Fruit fly (Drosophila melanogaster): ENCODE data around the gene wus.
A peak's percentile ranks its signal among the peaks of the same experiment; 100 is the strongest.

wus gene

dm6 chrX:16907009-16907408 is 33.7 kb downstream of the wus start:
- no peak for TF ChIP-seq CG17801 (GFP tag; optimal IDR thresholded peaks at IDR 0.05; ENCODE audit: partially characterized antibody)

dm6 chrX:16906065-16906464 is 34.6 kb downstream of the wus start:
- no peak for TF ChIP-seq CG17801 (GFP tag; optimal IDR thresholded peaks at IDR 0.05; ENCODE audit: partially characterized antibody)

- TF ChIP-seq CG17801 (GFP tag; optimal IDR thresholded peaks at IDR 0.05; ENCODE audit: partially characterized antibody), result no peak
These were observed 38.2 kb downstream of the wus start for dm6 chrX:16902435-16902834.

dm6 chrX:16900283-16900682 is 40.4 kb downstream of the wus start:
- no peak for TF ChIP-seq CG17801 (GFP tag; optimal IDR thresholded peaks at IDR 0.05; ENCODE audit: partially characterized antibody)

- TF ChIP-seq CG17801 (GFP tag; optimal IDR thresholded peaks at IDR 0.05; ENCODE audit: partially characterized antibody), result no peak
These were observed 43.6 kb downstream of the wus start, which contains the start of gene CG33252 for dm6 chrX:16897087-16897486. Gene CG33252 (minus strand): TSS chrX:16897187.

dm6 chrX:16893034-16893433 is 47.6 kb downstream of the wus start:
- peak; percentile 19 for TF ChIP-seq CG17801 (GFP tag; optimal IDR thresholded peaks at IDR 0.05; ENCODE audit: partially characterized antibody)

- peak; percentile 48 for TF ChIP-seq CG17801 (GFP tag; optimal IDR thresholded peaks at IDR 0.05; ENCODE audit: partially characterized antibody)
These were observed 50.1 kb downstream of the wus start for dm6 chrX:16890599-16890998.

dm6 chrX:16889510-16889909 is 51.2 kb downstream of the wus start, which contains the start of gene CG13002:
Gene CG13002 (plus strand): TSS chrX:16889810.
- no peak for TF ChIP-seq CG17801 (GFP tag; optimal IDR thresholded peaks at IDR 0.05; ENCODE audit: partially characterized antibody)
